Worm (Caenorhabditis elegans) whole organism, late embryonic: ENCODE measurements around the gene srlf-10.

Experiments
- C08G9.2 ChIP-seq: sonication (generic microtip); optimal IDR thresholded peaks from 2 replicates; lab custom pipeline; 2016; ENCODE audit warnings: mild to moderate bottlenecking, missing genetic modification characterization, moderate library complexity, missing compliant biosample characterization
- C38D4.7 ChIP-seq: fragments of 200-800 bp; sonication (Bioruptor generic); optimal IDR thresholded peaks from 2 replicates; lab custom pipeline; 2018; ENCODE audit warnings: mild to moderate bottlenecking, missing genetic modification characterization, moderate library complexity, missing compliant biosample characterization
- T23F11.4 ChIP-seq: fragments of 200-800 bp; sonication (Bioruptor generic); optimal IDR thresholded peaks from 2 replicates; lab custom pipeline; 2018; ENCODE audit warnings: mild to moderate bottlenecking, missing genetic modification characterization, missing compliant biosample characterization
- ahr-1 ChIP-seq: sonication (generic microtip); optimal IDR thresholded peaks from 2 replicates; lab custom pipeline; 2016; ENCODE audit warnings: missing genetic modification characterization, missing compliant biosample characterization
- ceh-22 ChIP-seq: sonication (generic microtip); optimal IDR thresholded peaks from 2 replicates; lab custom pipeline; 2017; ENCODE audit warnings: missing biosample characterization, missing genetic modification characterization
- ceh-24 ChIP-seq: sonication (generic microtip); optimal IDR thresholded peaks from 2 replicates; lab custom pipeline; 2016; ENCODE audit warnings: mild to moderate bottlenecking, missing genetic modification characterization, missing compliant biosample characterization
- ceh-31 ChIP-seq: sonication (generic microtip); optimal IDR thresholded peaks from 2 replicates; lab custom pipeline; 2016; ENCODE audit warnings: missing genetic modification characterization, missing compliant biosample characterization
- ceh-45 ChIP-seq: fragments of 200-800 bp; sonication (Bioruptor generic); IDR thresholded peaks from 2 replicates; pipeline ENCODE4 v1.3.6; 2022; ENCODE audit warnings: missing genetic modification reagents, missing genetic modification characterization, missing compliant biosample characterization
- ceh-48 ChIP-seq: sonication (generic microtip); optimal IDR thresholded peaks from 2 replicates; lab custom pipeline; 2016; ENCODE audit warnings: missing genetic modification characterization, inconsistent platforms, missing compliant biosample characterization
- ceh-6 ChIP-seq: fragments of 200-800 bp; sonication (Bioruptor generic); optimal IDR thresholded peaks from 2 replicates; lab custom pipeline; 2018; ENCODE audit warnings: mild to moderate bottlenecking, missing genetic modification characterization, missing compliant biosample characterization
- dmd-4 ChIP-seq: sonication (generic microtip); optimal IDR thresholded peaks from 2 replicates; lab custom pipeline; 2016; ENCODE audit warnings: borderline replicate concordance, missing genetic modification characterization, missing compliant biosample characterization
- elt-2 ChIP-seq: sonication (generic microtip); optimal IDR thresholded peaks from 2 replicates; lab custom pipeline; 2016; ENCODE audit warnings: missing genetic modification reagents, missing genetic modification characterization, missing compliant biosample characterization
- ets-4 ChIP-seq: sonication (generic microtip); optimal IDR thresholded peaks from 2 replicates; lab custom pipeline; 2016; ENCODE audit warnings: missing genetic modification characterization, missing compliant biosample characterization
- eyg-1 ChIP-seq: sonication (generic microtip); optimal IDR thresholded peaks from 2 replicates; lab custom pipeline; 2016; ENCODE audit warnings: missing genotype, missing genetic modification characterization, missing compliant biosample characterization
- gmeb-2 ChIP-seq: sonication (generic microtip); optimal IDR thresholded peaks from 2 replicates; lab custom pipeline; 2016; ENCODE audit warnings: missing genetic modification characterization, inconsistent platforms, missing compliant biosample characterization
- hlh-6 ChIP-seq: sonication (generic microtip); optimal IDR thresholded peaks from 2 replicates; lab custom pipeline; 2016; ENCODE audit warnings: missing genotype, missing genetic modification characterization, missing compliant biosample characterization
- lim-6 ChIP-seq: sonication (generic microtip); optimal IDR thresholded peaks from 2 replicates; lab custom pipeline; 2016; ENCODE audit warnings: missing genetic modification characterization, missing compliant biosample characterization
- madf-2 ChIP-seq: sonication (generic microtip); optimal IDR thresholded peaks from 2 replicates; lab custom pipeline; 2017; ENCODE audit warnings: missing genetic modification characterization, missing compliant biosample characterization
- mec-3 ChIP-seq: sonication (generic microtip); optimal IDR thresholded peaks from 2 replicates; lab custom pipeline; 2016; ENCODE audit warnings: borderline replicate concordance, missing genetic modification characterization, missing compliant biosample characterization
- nfya-1 ChIP-seq: sonication (generic microtip); optimal IDR thresholded peaks from 2 replicates; lab custom pipeline; 2017; ENCODE audit warnings: missing genetic modification characterization, mild to moderate bottlenecking, missing compliant biosample characterization, antibody characterized with exemption, moderate library complexity
- nhr-11 ChIP-seq: fragments of 150-350 bp; optimal IDR thresholded peaks from 2 replicates; lab custom pipeline; 2014; ENCODE audit warnings: missing biosample characterization, missing genetic modification characterization
- nhr-232 ChIP-seq: sonication (generic microtip); optimal IDR thresholded peaks from 2 replicates; lab custom pipeline; 2016; ENCODE audit warnings: missing genetic modification characterization, missing compliant biosample characterization
- odd-2 ChIP-seq: sonication (generic microtip); optimal IDR thresholded peaks from 2 replicates; lab custom pipeline; 2017; ENCODE audit warnings: antibody characterized with exemption, mild to moderate bottlenecking, missing genetic modification characterization, missing compliant biosample characterization
- pag-3 ChIP-seq: sonication (generic microtip); optimal IDR thresholded peaks from 2 replicates; lab custom pipeline; 2016; ENCODE audit warnings: missing compliant biosample characterization, missing genetic modification characterization, borderline replicate concordance
- pax-1 ChIP-seq: fragments of 150-350 bp; optimal IDR thresholded peaks from 2 replicates; lab custom pipeline; 2014; ENCODE audit warnings: missing biosample characterization, missing genetic modification characterization
- pha-4 ChIP-seq: fragments of 150-350 bp; optimal IDR thresholded peaks from 2 replicates; lab custom pipeline; 2018; ENCODE audit warnings: missing biosample characterization, missing genetic modification reagents, missing genetic modification characterization
- pros-1 ChIP-seq: fragments of 150-350 bp; optimal IDR thresholded peaks from 2 replicates; lab custom pipeline; 2014; ENCODE audit warnings: missing biosample characterization, missing genetic modification reagents, missing genetic modification characterization
- sdc-2 ChIP-seq: sonication (generic microtip); optimal IDR thresholded peaks from 2 replicates; lab custom pipeline; 2016; ENCODE audit warnings: missing genotype, missing genetic modification characterization, missing compliant biosample characterization
- syd-9 ChIP-seq: sonication (generic microtip); optimal IDR thresholded peaks from 2 replicates; lab custom pipeline; 2016; ENCODE audit warnings: mild to moderate bottlenecking, missing genetic modification characterization, moderate library complexity, missing compliant biosample characterization
- unc-42 ChIP-seq: sonication (generic microtip); optimal IDR thresholded peaks from 2 replicates; lab custom pipeline; 2016; ENCODE audit warnings: missing genotype, missing genetic modification characterization, missing compliant biosample characterization
- unc-55 ChIP-seq: sonication (generic microtip); optimal IDR thresholded peaks from 2 replicates; lab custom pipeline; 2017; ENCODE audit warnings: missing biosample characterization, missing genetic modification reagents, missing genetic modification characterization
- ztf-16 ChIP-seq: sonication (generic microtip); optimal IDR thresholded peaks from 2 replicates; lab custom pipeline; 2017; ENCODE audit warnings: missing genetic modification characterization, missing compliant biosample characterization

srlf-10 gene

DNA sequence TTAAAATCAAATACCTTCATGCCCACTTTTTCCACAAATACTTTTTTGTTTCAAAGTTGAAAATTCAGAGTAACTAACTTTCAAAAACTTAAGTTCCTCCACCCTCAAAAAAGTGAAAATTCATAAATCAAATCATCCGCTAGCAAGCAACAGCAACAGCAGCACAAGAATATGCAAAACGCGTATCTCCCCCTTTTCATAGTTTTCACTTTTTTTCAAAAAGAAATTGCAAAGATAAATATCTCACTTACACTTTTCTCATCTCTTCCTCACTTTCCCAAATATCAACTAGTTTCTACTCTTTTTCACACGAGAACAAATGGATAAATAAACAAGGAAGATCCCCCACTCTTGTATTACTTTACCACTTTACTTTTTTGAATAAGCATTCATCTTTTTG, 20.3 kb upstream of the srlf-10 start:
- peak; percentile 26 for TF ChIP-seq unc-42 (tag; lab: Kevin White, UChicago)
- no peak for TF ChIP-seq syd-9 (tag; lab: Kevin White, UChicago)

DNA sequence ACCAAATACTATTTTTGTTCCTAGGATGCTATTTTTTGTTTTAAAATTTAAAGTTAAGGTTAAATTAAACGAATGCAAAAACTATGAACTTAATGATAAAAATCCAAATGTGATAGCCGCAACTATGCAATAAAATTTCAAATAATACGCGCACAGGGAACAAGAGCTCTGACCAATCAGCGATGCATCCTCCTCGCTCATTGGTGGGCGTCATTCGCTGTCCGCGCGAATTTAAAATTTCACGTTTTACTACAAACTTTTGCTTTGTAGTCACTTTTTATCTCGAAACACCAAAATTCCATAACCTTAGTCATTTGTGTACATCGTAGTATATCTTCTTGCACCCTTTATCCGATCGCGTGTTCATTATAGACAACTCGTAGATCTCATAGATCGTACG, 18.8 kb upstream of the srlf-10 start:
- no peak for TF ChIP-seq C08G9.2 (tag; lab: Kevin White, UChicago)
- no peak for TF ChIP-seq lim-6
- peak; percentile 58 for TF ChIP-seq nfya-1 (tag; lab: Kevin White, UChicago)
- no peak for TF ChIP-seq ceh-6 (GFP tag; lab: Kevin White, UChicago)
- no peak for TF ChIP-seq ceh-45 (GFP tag; lab: Robert Waterston, UW)

- TF ChIP-seq nhr-232 (tag; lab: Kevin White, UChicago) (no peak), nfya-1 (tag; lab: Kevin White, UChicago) (no peak)
These were observed 16.2 kb upstream of the srlf-10 start, which contains the start of gene T03F6.4 for ce11 chrIII:13385850-13386249. TSS of gene T03F6.4 (plus strand) at chrIII:13386150.

ce11 chrIII:13388621-13389020, 13.4 kb upstream of the srlf-10 start:
- TF ChIP-seq elt-2 (tag; lab: Kevin White, UChicago), result peak; percentile 92
- no peak for TF ChIP-seq T23F11.4 (GFP tag; lab: Kevin White, UChicago)
- TF ChIP-seq, all 69 proteins: peak for 1

DNA sequence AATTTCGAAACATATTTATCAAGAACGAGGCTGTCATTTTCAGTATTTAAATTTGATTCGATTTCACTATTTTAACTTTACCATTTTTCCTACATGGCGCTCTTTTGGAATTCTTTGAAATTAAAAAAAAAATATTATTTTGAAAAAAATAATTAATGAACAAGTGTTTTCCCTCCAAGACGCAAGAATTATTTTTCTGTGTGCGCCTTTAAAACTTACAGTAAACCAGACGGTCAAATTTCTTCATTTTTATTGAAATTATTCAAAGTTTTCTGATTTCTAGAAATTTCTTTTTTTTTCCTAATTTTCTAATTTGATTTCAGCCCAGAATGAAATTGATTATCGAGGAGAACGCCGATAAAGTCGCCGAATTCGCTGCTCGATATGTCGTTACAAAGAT, 12.9 kb upstream of the srlf-10 start, which contains the start of gene T03F6.3:
T03F6.3 (plus strand) TSS at position 318 of the 400 bp plus-strand sequence.
- no peak for TF ChIP-seq ztf-16 (tag; lab: Kevin White, UChicago)
- TF ChIP-seq ceh-24, result no peak
- no peak for TF ChIP-seq gmeb-2
- TF ChIP-seq dmd-4 (tag; lab: Kevin White, UChicago), result no peak
- TF ChIP-seq C38D4.7 (GFP tag; lab: Kevin White, UChicago), result no peak

- TF ChIP-seq odd-2 (tag; lab: Kevin White, UChicago), result no peak
- no peak for TF ChIP-seq ceh-48 (tag; lab: Kevin White, UChicago)
- no peak for TF ChIP-seq ets-4
- TF ChIP-seq eyg-1 (tag; lab: Kevin White, UChicago), result no peak
- no peak for TF ChIP-seq unc-42 (tag; lab: Kevin White, UChicago)
- no peak for TF ChIP-seq sdc-2 (tag; lab: Kevin White, UChicago)
- TF ChIP-seq ceh-45 (GFP tag; lab: Robert Waterston, UW), result no peak
- TF ChIP-seq pax-1, result no peak
- TF ChIP-seq pha-4 (tag; lab: Kevin White, UChicago), result no peak
- no peak for TF ChIP-seq ahr-1 (tag; lab: Kevin White, UChicago)
- no peak for TF ChIP-seq pros-1
- no peak for TF ChIP-seq madf-2 (tag; lab: Kevin White, UChicago)
- no peak for TF ChIP-seq pag-3
- TF ChIP-seq ceh-31 (tag; lab: Kevin White, UChicago), result no peak
- no peak for TF ChIP-seq nhr-11
These were observed 11.2 kb upstream of the srlf-10 start for ce11 chrIII:13390789-13391188.

ce11 chrIII:13393239-13393638, 8.8 kb upstream of the srlf-10 start, which contains the start of gene dnj-17:
TSS of gene dnj-17 (minus strand) at chrIII:13393339.
- TF ChIP-seq mec-3, result no peak
- no peak for TF ChIP-seq pha-4 (tag; lab: Kevin White, UChicago)
- no peak for TF ChIP-seq ceh-22 (tag; lab: Kevin White, UChicago)
- no peak for TF ChIP-seq hlh-6
- TF ChIP-seq unc-55 (GFP tag; lab: Kevin White, UChicago), result no peak
